Fruit fly (Drosophila melanogaster): Measurements from ENCODE around the gene CG11790.

CG11790 gene

dm6 chr3R:25097486-25097885 is 50.0 kb downstream of the CG11790 start, which contains the start of the genes CG33095 and CG33096:
Gene CG33095 (plus strand): TSS chr3R:25097672.
Gene CG33096 (plus strand): TSS chr3R:25097672.
- TF ChIP-seq Sin3A (optimal IDR thresholded peaks at IDR 0.05): no peak

Data from Kc167 (cell line).